Worm (Caenorhabditis elegans) whole organism, L4 larva: ENCODE measurements around the gene srm-6.
A peak's percentile ranks its signal among the peaks of the same experiment; 100 is the strongest.

ENCODE experiments used
- F37D6.2 ChIP-seq: sonication (generic microtip); optimal IDR thresholded peaks from 2 replicates; lab custom pipeline; 2016; ENCODE audit warnings: mild to moderate bottlenecking, missing genetic modification characterization, missing compliant biosample characterization
- T26A8.4 ChIP-seq: fragments of 200-800 bp; sonication (Bioruptor generic); IDR thresholded peaks from 2 replicates; pipeline ENCODE4 v1.3.6; 2022; ENCODE audit warnings: missing genetic modification characterization, missing compliant biosample characterization
- Y5F2A.4 ChIP-seq: fragments of 200-800 bp; sonication (Bioruptor generic); optimal IDR thresholded peaks from 2 replicates; lab custom pipeline; 2018; ENCODE audit warnings: mild to moderate bottlenecking, missing genetic modification characterization, missing compliant biosample characterization
- attf-4 ChIP-seq: sonication (generic microtip); optimal IDR thresholded peaks from 3 replicates; lab custom pipeline; 2017; ENCODE audit warnings: missing biosample characterization, missing genetic modification characterization
- ceh-20 ChIP-seq: fragments of 200-800 bp; sonication (Bioruptor generic); IDR thresholded peaks from 2 replicates; pipeline ENCODE4 v1.3.6; 2022; ENCODE audit warnings: missing genetic modification reagents, missing genetic modification characterization, missing compliant biosample characterization
- ceh-62 ChIP-seq: sonication (generic microtip); optimal IDR thresholded peaks from 2 replicates; lab custom pipeline; 2017; ENCODE audit warnings: missing biosample characterization, missing genetic modification characterization
- cey-2 ChIP-seq: sonication (generic microtip); optimal IDR thresholded peaks from 3 replicates; lab custom pipeline; 2017; ENCODE audit warnings: missing genetic modification characterization, mild to moderate bottlenecking, missing compliant biosample characterization, antibody characterized with exemption, borderline replicate concordance; ENCODE audit not compliant: insufficient read depth
- daf-12 ChIP-seq: fragments of 150-350 bp; optimal IDR thresholded peaks from 2 replicates; lab custom pipeline; 2014; ENCODE audit warnings: missing biosample characterization, missing genetic modification reagents, missing genetic modification characterization
- daf-16 ChIP-seq, 3 experiments: sonication (generic microtip); optimal IDR thresholded peaks; 2 replicates each; lab custom pipeline; 2016 to 2017; ENCODE audit warnings: missing genetic modification characterization in 3 of 3, missing genetic modification reagents in 3 of 3, mild to moderate bottlenecking in 2 of 3, missing compliant biosample characterization in 2 of 3, missing biosample characterization in 1 of 3, moderate library complexity in 1 of 3
- daf-19 ChIP-seq: fragments of 200-800 bp; sonication (Bioruptor generic); conservative IDR thresholded peaks from 2 replicates; pipeline ENCODE4 v1.3.6; 2022; ENCODE audit warnings: missing genetic modification characterization, missing compliant biosample characterization
- dmd-6 ChIP-seq: fragments of 200-800 bp; sonication (Bioruptor generic); IDR thresholded peaks from 2 replicates; pipeline ENCODE4 v1.3.6; 2022; ENCODE audit warnings: missing genetic modification reagents, missing genetic modification characterization, missing compliant biosample characterization
- duxl-1 ChIP-seq: sonication (generic microtip); optimal IDR thresholded peaks from 2 replicates; lab custom pipeline; 2016; ENCODE audit warnings: mild to moderate bottlenecking, missing genetic modification characterization, moderate library complexity, missing compliant biosample characterization; ENCODE audit not compliant: poor library complexity
- dve-1 ChIP-seq: sonication (generic microtip); optimal IDR thresholded peaks from 2 replicates; lab custom pipeline; 2017; ENCODE audit warnings: antibody characterized with exemption, mild to moderate bottlenecking, missing genetic modification characterization, missing compliant biosample characterization; ENCODE audit not compliant: insufficient read depth
- egl-43 ChIP-seq: fragments of 200-800 bp; sonication (Bioruptor generic); IDR thresholded peaks from 2 replicates; pipeline ENCODE4 v1.3.6; 2022; ENCODE audit warnings: missing genetic modification reagents, missing genetic modification characterization, missing compliant biosample characterization
- fkh-10 ChIP-seq: fragments of 150-350 bp; optimal IDR thresholded peaks from 2 replicates; lab custom pipeline; 2014; ENCODE audit warnings: missing biosample characterization, missing genetic modification reagents, missing genetic modification characterization
- hif-1 ChIP-seq, 2 experiments: sonication (generic microtip); optimal IDR thresholded peaks; 2 replicates each; lab custom pipeline; 2016 to 2017; ENCODE audit warnings: missing compliant biosample characterization in 2 of 2, missing genetic modification characterization in 2 of 2, missing genetic modification reagents in 2 of 2, missing genotype in 2 of 2, mild to moderate bottlenecking in 1 of 2
- hlh-11 ChIP-seq: fragments of 200-800 bp; sonication (Bioruptor generic); optimal IDR thresholded peaks from 2 replicates; lab custom pipeline; 2018; ENCODE audit warnings: mild to moderate bottlenecking, missing genetic modification characterization, missing compliant biosample characterization
- hlh-30 ChIP-seq: sonication (generic microtip); optimal IDR thresholded peaks from 2 replicates; lab custom pipeline; 2017; ENCODE audit warnings: antibody characterized with exemption, mild to moderate bottlenecking, missing genetic modification characterization, missing compliant biosample characterization; ENCODE audit not compliant: insufficient read depth
- hmg-1.1 ChIP-seq: fragments of 200-800 bp; sonication (Bioruptor generic); IDR thresholded peaks from 2 replicates; pipeline ENCODE4 v1.3.6; 2022; ENCODE audit warnings: missing genetic modification reagents, missing genetic modification characterization, missing compliant biosample characterization
- lin-39 ChIP-seq: fragments of 150-350 bp; optimal IDR thresholded peaks from 2 replicates; lab custom pipeline; 2014; ENCODE audit warnings: missing biosample characterization, missing genetic modification reagents, missing genetic modification characterization
- lsy-2 ChIP-seq, 2 experiments: fragments of 150-350 bp in 1 of 2; sonication (generic microtip) in 1 of 2; optimal IDR thresholded peaks; 2 replicates each; lab custom pipeline; 2014 to 2017; ENCODE audit warnings: missing biosample characterization in 2 of 2, missing genetic modification characterization in 2 of 2
- mdt-29 ChIP-seq: fragments of 200-800 bp; sonication (Bioruptor generic); IDR thresholded peaks from 2 replicates; pipeline ENCODE4 v1.3.6; 2022; ENCODE audit warnings: missing genetic modification reagents, missing genetic modification characterization, missing compliant biosample characterization
- mep-1 ChIP-seq: fragments of 150-350 bp; sonication (generic microtip); optimal IDR thresholded peaks from 3 replicates; lab custom pipeline; 2014; ENCODE audit warnings: missing biosample characterization, missing genetic modification characterization
- mes-2 ChIP-seq: sonication (generic microtip); optimal IDR thresholded peaks from 2 replicates; lab custom pipeline; 2016; ENCODE audit warnings: missing genotype, mild to moderate bottlenecking, missing genetic modification characterization, missing compliant biosample characterization; ENCODE audit not compliant: poor library complexity, severe bottlenecking
- mxl-3 ChIP-seq: fragments of 200-800 bp; sonication (Bioruptor generic); optimal IDR thresholded peaks from 2 replicates; lab custom pipeline; 2018; ENCODE audit warnings: mild to moderate bottlenecking, missing genetic modification characterization, missing compliant biosample characterization
- nhr-102 ChIP-seq: sonication (generic microtip); optimal IDR thresholded peaks from 2 replicates; lab custom pipeline; 2016; ENCODE audit warnings: mild to moderate bottlenecking, missing genetic modification characterization, moderate library complexity, missing compliant biosample characterization
- nhr-25 ChIP-seq: sonication (generic microtip); optimal IDR thresholded peaks from 2 replicates; lab custom pipeline; 2017; ENCODE audit warnings: missing genetic modification characterization, mild to moderate bottlenecking, missing compliant biosample characterization, antibody characterized with exemption, moderate library complexity, borderline replicate concordance; ENCODE audit not compliant: insufficient read depth
- nhr-42 ChIP-seq: fragments of 200-800 bp; sonication (Bioruptor generic); IDR thresholded peaks from 2 replicates; pipeline ENCODE4 v1.3.6; 2022; ENCODE audit warnings: missing genetic modification characterization, missing compliant biosample characterization
- nhr-48 ChIP-seq: sonication (generic microtip); optimal IDR thresholded peaks from 2 replicates; lab custom pipeline; 2016; ENCODE audit warnings: mild to moderate bottlenecking, missing genetic modification characterization, missing compliant biosample characterization
- nhr-77 ChIP-seq: fragments of 150-350 bp; optimal IDR thresholded peaks from 2 replicates; lab custom pipeline; 2014; ENCODE audit warnings: missing biosample characterization, missing genetic modification characterization
- php-3 ChIP-seq: fragments of 200-800 bp; sonication (Bioruptor generic); IDR thresholded peaks from 2 replicates; pipeline ENCODE4 v1.3.6; 2022; ENCODE audit warnings: missing genetic modification reagents, missing genetic modification characterization, missing compliant biosample characterization
- rbr-2 ChIP-seq: sonication (generic microtip); optimal IDR thresholded peaks from 2 replicates; lab custom pipeline; 2016; ENCODE audit warnings: missing genotype, missing genetic modification characterization, missing compliant biosample characterization
- sdz-12 ChIP-seq: fragments of 200-800 bp; sonication (Bioruptor generic); optimal IDR thresholded peaks from 2 replicates; lab custom pipeline; 2018; ENCODE audit warnings: mild to moderate bottlenecking, missing genetic modification characterization, missing compliant biosample characterization
- snpc-4 ChIP-seq: fragments of 150-350 bp; optimal IDR thresholded peaks from 2 replicates; lab custom pipeline; 2014; ENCODE audit warnings: missing biosample characterization, missing genetic modification characterization
- spr-3 ChIP-seq: fragments of 200-800 bp; sonication (Bioruptor generic); optimal IDR thresholded peaks from 2 replicates; lab custom pipeline; 2018; ENCODE audit warnings: mild to moderate bottlenecking, missing genetic modification characterization, missing compliant biosample characterization
- unc-130 ChIP-seq: sonication (generic microtip); optimal IDR thresholded peaks from 2 replicates; lab custom pipeline; 2016; ENCODE audit warnings: missing genetic modification reagents, missing genetic modification characterization, missing compliant biosample characterization
- unc-39 ChIP-seq: sonication (generic microtip); optimal IDR thresholded peaks from 2 replicates; lab custom pipeline; 2017; ENCODE audit warnings: missing biosample characterization, missing genetic modification characterization
- zag-1 ChIP-seq: fragments of 150-350 bp; optimal IDR thresholded peaks from 2 replicates; lab custom pipeline; 2014; ENCODE audit warnings: missing biosample characterization, missing genetic modification characterization
- zfp-2 ChIP-seq: sonication (generic microtip); optimal IDR thresholded peaks from 2 replicates; lab custom pipeline; 2016; ENCODE audit warnings: mild to moderate bottlenecking, missing genetic modification characterization, missing compliant biosample characterization

Gene srm-6

DNA sequence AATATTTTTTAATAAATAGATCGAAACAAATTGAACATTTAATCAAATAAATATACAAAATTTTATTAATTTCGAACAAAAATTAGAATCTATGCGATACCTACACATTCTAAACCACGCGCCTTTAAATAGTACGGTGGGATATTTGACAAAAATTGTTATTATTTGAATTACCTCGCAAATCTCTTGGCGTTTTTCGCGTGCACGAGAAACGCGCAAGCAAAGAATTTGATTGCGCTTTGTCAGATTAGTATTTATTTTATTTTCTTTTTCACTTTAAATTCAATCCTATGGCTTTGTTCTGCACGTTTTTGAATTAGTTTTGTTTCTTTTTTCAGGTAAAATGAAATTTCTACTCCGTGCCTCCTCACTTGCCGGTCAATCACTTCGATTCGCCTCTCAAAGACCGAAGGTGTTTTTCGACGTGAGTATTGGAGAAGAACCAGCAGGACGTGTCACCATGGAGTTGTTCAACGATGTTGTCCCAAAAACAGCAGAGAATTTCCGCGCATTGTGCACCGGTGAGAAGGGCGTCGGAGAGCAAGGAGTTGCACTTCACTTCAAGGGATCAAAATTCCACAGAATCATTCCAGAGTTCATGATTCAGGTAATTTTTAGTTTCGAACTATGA lies 19.1 kb downstream of the srm-6 start, which contains the start of gene cyn-1 (continued):
- peak; percentile 17 for TF ChIP-seq spr-3 (GFP tag; lab: Kevin White, UChicago)
- TF ChIP-seq mep-1 (tag; lab: Kevin White, UChicago), result peak; percentile 86
- TF ChIP-seq Y5F2A.4 (GFP tag; lab: Kevin White, UChicago), result no peak
- TF ChIP-seq attf-4 (tag; lab: Kevin White, UChicago), result no peak
- TF ChIP-seq daf-16 (GFP tag; optimal IDR thresholded peaks at IDR 0.05; lab: Kevin White, UChicago), result no peak
- TF ChIP-seq daf-16 (tag; optimal IDR thresholded peaks at IDR 0.05; lab: Kevin White, UChicago), result peak; percentile 20

DNA sequence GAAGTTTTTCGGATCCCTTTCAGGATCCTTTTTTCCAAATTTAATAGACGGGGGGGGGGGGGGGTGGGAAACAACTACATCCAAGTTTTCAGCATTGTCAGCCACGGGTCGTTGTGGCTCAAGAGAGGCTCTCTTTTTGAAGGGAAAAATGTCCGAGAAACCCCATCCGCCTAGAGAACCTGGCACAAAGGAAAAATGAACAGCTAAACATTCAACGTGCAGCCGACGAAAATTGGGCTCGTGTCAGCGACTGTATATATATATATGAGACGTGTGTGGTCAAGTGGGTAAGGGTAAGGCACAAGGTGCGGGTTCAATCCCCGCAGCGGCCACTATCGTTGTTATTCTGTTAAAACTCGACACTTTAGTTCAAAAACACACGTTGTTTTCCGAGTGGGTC lies 21.8 kb downstream of the srm-6 start, which contains the start of gene Y49A3A.4:
TSS of gene Y49A3A.4 (minus strand) at position 314 of the 400 bp plus-strand sequence.
- TF ChIP-seq dve-1 (peak; percentile 19), unc-130 (GFP tag; lab: Kevin White, UChicago) (no peak), ceh-62 (tag; lab: Kevin White, UChicago) (no peak), snpc-4 (tag; lab: Kevin White, UChicago) (peak; percentile 70), lin-39 (tag; lab: Kevin White, UChicago) (no peak), zag-1 (tag; lab: Kevin White, UChicago) (no peak), mes-2 (peak; percentile 39), cey-2 (tag; lab: Kevin White, UChicago) (no peak), spr-3 (GFP tag; lab: Kevin White, UChicago) (peak; percentile 11), Y5F2A.4 (GFP tag; lab: Kevin White, UChicago) (peak; percentile 0), mdt-29 (GFP tag; lab: Robert Waterston, UW) (no peak), unc-39 (tag; lab: Kevin White, UChicago) (no peak), lsy-2 (tag; optimal IDR thresholded peaks at IDR 0.05; lab: Kevin White, UChicago) (no peak), hlh-30 (peak; percentile 35), zfp-2 (tag; lab: Kevin White, UChicago) (no peak), daf-16 (GFP tag; optimal IDR thresholded peaks at IDR 0.05; lab: Kevin White, UChicago) (no peak), daf-16 (tag; optimal IDR thresholded peaks at IDR 0.05; lab: Kevin White, UChicago) (peak; percentile 42), sdz-12 (GFP tag; lab: Kevin White, UChicago) (no peak), php-3 (no peak), hif-1 (tag; optimal IDR thresholded peaks at IDR 0.05; lab: Kevin White, UChicago) (no peak), T26A8.4 (GFP tag; lab: Robert Waterston, UW) (peak; percentile 63), hlh-11 (tag; lab: Kevin White, UChicago) (peak; percentile 23), mep-1 (tag; lab: Kevin White, UChicago) (peak; percentile 21), fkh-10 (GFP tag; lab: Kevin White, UChicago) (no peak)
- TF ChIP-seq, all 104 proteins: peak for 10

DNA sequence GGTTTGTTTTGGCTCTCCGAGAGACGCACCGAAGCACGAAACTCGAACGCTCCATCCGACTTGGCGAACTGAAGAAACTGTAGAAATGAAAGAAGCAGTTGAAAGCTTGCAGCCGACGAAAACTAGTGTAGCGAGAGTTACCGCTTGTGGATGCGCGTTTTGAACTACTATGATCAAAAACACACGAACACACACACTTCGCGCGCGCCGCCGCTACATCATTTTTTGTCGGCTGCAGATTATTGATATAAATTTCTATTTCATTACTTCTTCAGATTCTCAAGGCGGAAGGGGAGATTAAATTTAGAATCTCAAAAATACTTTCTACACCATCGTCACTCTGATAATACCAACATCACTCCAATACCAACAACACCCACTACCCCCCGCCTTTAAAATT lies 25.2 kb downstream of the srm-6 start:
- TF ChIP-seq php-3 (no peak), egl-43 (GFP tag; lab: Robert Waterston, UW) (0 out of 2 replicates have a peak, but pooled peaks have one; percentile 12)

- TF ChIP-seq mdt-29 (GFP tag; lab: Robert Waterston, UW) (no peak), hmg-1.1 (GFP tag; lab: Robert Waterston, UW) (peak; percentile 62), nhr-48 (tag; lab: Kevin White, UChicago) (peak; percentile 38), Y5F2A.4 (GFP tag; lab: Kevin White, UChicago) (no peak), T26A8.4 (GFP tag; lab: Robert Waterston, UW) (peak; percentile 25; the same call in 1 of the 2 replicates), dmd-6 (GFP tag; lab: Robert Waterston, UW) (peak; percentile 23), nhr-25 (peak; percentile 96), dve-1 (peak; percentile 7), nhr-77 (tag; lab: Kevin White, UChicago) (no peak), nhr-102 (no peak), mxl-3 (GFP tag; lab: Kevin White, UChicago) (peak; percentile 52), daf-12 (tag; lab: Kevin White, UChicago) (no peak), hlh-30 (peak; percentile 17), rbr-2 (tag; lab: Kevin White, UChicago) (peak; percentile 26), ceh-20 (0 out of 2 replicates have a peak, but pooled peaks have one; percentile 30), mep-1 (tag; lab: Kevin White, UChicago) (peak; percentile 52), nhr-42 (no peak), duxl-1 (tag; lab: Kevin White, UChicago) (peak; percentile 9), F37D6.2 (tag; lab: Kevin White, UChicago) (no peak), daf-19 (GFP tag; lab: Robert Waterston, UW) (peak; percentile 68; the same call in 1 of the 2 replicates), ceh-62 (tag; lab: Kevin White, UChicago) (no peak)
Measured at ce11 chrV:14364586-14365248, 28.0 kb downstream of the srm-6 start.
